Fruit fly (Drosophila melanogaster): ENCODE results near the gene Ir85a.
A peak's percentile ranks its signal among the peaks of the same experiment; 100 is the strongest.

Ir85a gene

DNA sequence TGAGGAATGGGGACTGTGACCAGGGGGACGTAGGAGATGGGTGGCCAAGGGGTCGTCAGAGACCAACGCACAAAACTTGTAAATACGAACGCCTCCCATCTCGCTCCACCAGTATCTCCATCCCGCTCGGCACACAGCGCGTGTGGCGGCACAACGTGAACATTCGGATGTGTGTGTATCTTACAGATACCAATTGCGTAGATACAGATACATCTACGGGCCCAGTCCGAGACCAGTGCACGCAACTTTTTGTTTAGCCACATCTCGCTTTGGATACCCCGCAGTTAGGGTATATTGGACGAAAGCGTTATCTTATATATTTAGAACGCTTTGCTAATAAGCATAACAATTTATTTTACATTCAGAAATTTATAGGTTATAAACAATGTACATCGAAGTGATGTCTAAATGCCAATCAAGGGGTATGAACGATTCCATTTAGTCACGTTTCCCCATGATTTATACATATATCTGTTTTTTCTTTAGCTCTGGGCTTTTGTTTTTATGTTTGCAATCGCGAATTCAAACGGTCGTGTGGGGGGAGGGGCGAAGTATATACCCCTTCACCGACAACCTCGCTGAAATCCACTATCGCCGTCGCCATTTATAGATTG, 16.9 kb downstream of the Ir85a start (continued):
- TF ChIP-seq CG13296 (GFP tag; optimal IDR thresholded peaks at IDR 0.05) = peak; percentile 99
- no peak for TF ChIP-seq dan (GFP tag; IDR thresholded peaks at IDR 0.05)
- TF ChIP-seq CG11093 (GFP tag; IDR thresholded peaks at IDR 0.05) = peak; percentile 98
- no peak for TF ChIP-seq D (optimal IDR thresholded peaks at IDR 0.05)
- peak; percentile 98 for TF ChIP-seq D (GFP tag; optimal IDR thresholded peaks at IDR 0.05)
- TF ChIP-seq so (GFP tag; IDR thresholded peaks at IDR 0.05) = peak; percentile 99
- TF ChIP-seq ci (GFP tag; IDR thresholded peaks at IDR 0.05) = peak; percentile 99
- TF ChIP-seq ash1 (GFP tag; optimal IDR thresholded peaks at IDR 0.05) = peak; percentile 94
- peak; percentile 98 for TF ChIP-seq ken (GFP tag; IDR thresholded peaks at IDR 0.05)
- TF ChIP-seq CG11696 (GFP tag; IDR thresholded peaks at IDR 0.05) = peak; percentile 96

DNA sequence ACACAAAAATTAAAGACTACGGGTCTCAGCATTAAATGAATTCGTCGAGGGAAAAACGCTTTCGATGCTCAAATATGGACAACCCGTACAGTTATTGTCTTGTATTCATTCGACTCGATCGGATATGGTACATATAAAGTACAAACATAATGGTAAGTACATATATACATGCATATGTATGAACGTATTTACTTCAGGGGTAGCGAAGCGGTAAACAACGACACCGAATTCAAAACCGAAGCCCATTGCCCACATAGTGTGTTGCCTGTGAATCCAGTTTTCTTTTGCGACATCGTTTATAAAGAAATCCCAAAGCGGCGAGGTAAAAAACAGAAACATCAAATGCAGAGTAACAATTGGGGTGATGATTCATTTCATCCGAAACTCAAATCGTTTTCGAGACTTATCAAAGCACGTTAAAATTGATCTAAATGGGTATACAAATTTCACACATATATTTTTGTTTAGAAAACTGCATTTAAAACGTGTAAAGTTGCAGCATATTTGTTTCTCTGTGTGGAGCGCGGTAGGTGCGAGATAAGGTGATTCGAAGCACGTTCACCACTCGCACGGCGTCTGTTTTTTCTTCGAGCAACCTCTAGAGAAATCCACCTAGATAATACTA, 18.0 kb downstream of the Ir85a start:
- TF ChIP-seq unpg (GFP tag; optimal IDR thresholded peaks at IDR 0.05) (peak; percentile 40), danr (GFP tag; IDR thresholded peaks at IDR 0.05) (peak; percentile 27; the same call in 1 of the 2 replicates), grau (tag; optimal IDR thresholded peaks at IDR 0.05) (peak; percentile 37), CG7786 (GFP tag; optimal IDR thresholded peaks at IDR 0.05) (peak; percentile 36), wor (GFP tag; IDR thresholded peaks at IDR 0.05) (0 out of 2 replicates have a peak, but pooled peaks have one; percentile 14), CG13894 (tag; optimal IDR thresholded peaks at IDR 0.05) (peak; percentile 88), CG2199 (GFP tag; IDR thresholded peaks at IDR 0.05) (peak; percentile 85), E2f1 (GFP tag; IDR thresholded peaks at IDR 0.05) (peak; percentile 49; the same call in 1 of the 2 replicates), eve (GFP tag; optimal IDR thresholded peaks at IDR 0.05) (peak in 1 of 2 experiments; percentile 83), Sry-β (GFP tag; optimal IDR thresholded peaks at IDR 0.05) (no peak), CG14441 (GFP tag; IDR thresholded peaks at IDR 0.05) (peak; percentile 70), maf-S (GFP tag; optimal IDR thresholded peaks at IDR 0.05) (peak; percentile 7), CG18262 (tag; optimal IDR thresholded peaks at IDR 0.05) (peak; percentile 26), luna (GFP tag; optimal IDR thresholded peaks at IDR 0.05) (no peak), CG12219 (GFP tag; optimal IDR thresholded peaks at IDR 0.05) (peak; percentile 36), Usf (GFP tag; optimal IDR thresholded peaks at IDR 0.05) (no peak), klu (GFP tag; IDR thresholded peaks at IDR 0.05) (0 out of 2 replicates have a peak, but pooled peaks have one; percentile 27), Abd-B (GFP tag; optimal IDR thresholded peaks at IDR 0.05) (peak; percentile 39), Gug (GFP tag; IDR thresholded peaks at IDR 0.05) (peak; percentile 39; the same call in 2 of the 4 replicates), CG10959 (GFP tag; IDR thresholded peaks at IDR 0.05) (peak; percentile 17; the same call in 1 of the 2 replicates), pnt (GFP tag; optimal IDR thresholded peaks at IDR 0.05) (peak; percentile 17), B-H1 (GFP tag; IDR thresholded peaks at IDR 0.05) (peak; percentile 48; the same call in 2 of the 3 replicates), HHEX (GFP tag; optimal IDR thresholded peaks at IDR 0.05) (peak; percentile 54), vfl (GFP tag; optimal IDR thresholded peaks at IDR 0.05) (no peak), CG12236 (GFP tag; optimal IDR thresholded peaks at IDR 0.05) (no peak), tup (GFP tag; optimal IDR thresholded peaks at IDR 0.05) (peak; percentile 4), Bgb (GFP tag; IDR thresholded peaks at IDR 0.05; ENCODE audit: partially characterized antibody) (no peak), CG7963 (GFP tag; IDR thresholded peaks at IDR 0.05; ENCODE audit: partially characterized antibody) (no peak), CG1792 (GFP tag; optimal IDR thresholded peaks at IDR 0.05) (peak; percentile 13), kah (GFP tag; optimal IDR thresholded peaks at IDR 0.05) (peak; percentile 20), hkb (optimal IDR thresholded peaks at IDR 0.05) (no peak), hkb (GFP tag; IDR thresholded peaks at IDR 0.05) (peak; percentile 64), nerfin-2 (GFP tag; IDR thresholded peaks at IDR 0.05; ENCODE audit: partially characterized antibody) (no peak), Asciz (GFP tag; optimal IDR thresholded peaks at IDR 0.05) (peak; percentile 50), nom (GFP tag; optimal IDR thresholded peaks at IDR 0.05) (peak; percentile 40), Dbx (GFP tag; IDR thresholded peaks at IDR 0.05) (0 out of 3 replicates have a peak, but pooled peaks have one; percentile 54), CG15601 (tag; optimal IDR thresholded peaks at IDR 0.05) (peak; percentile 12), CG6689 (GFP tag; IDR thresholded peaks at IDR 0.05) (peak; percentile 73), CG14667 (GFP tag; IDR thresholded peaks at IDR 0.05) (0 out of 2 replicates have a peak, but pooled peaks have one; percentile 28)

All from whole organism, embryonic.